Fruit fly (Drosophila melanogaster) whole organism, embryonic: ENCODE measurements around the gene HP1c.
A peak's percentile ranks its signal among the peaks of the same experiment; 100 is the strongest.

Experiments used
- BEAF-32 ChIP-seq: fragments of 200-800 bp; sonication (Bioruptor generic); optimal IDR thresholded peaks from 3 replicates; lab custom pipeline; 2017; ENCODE audit warnings: missing biosample characterization, missing genetic modification characterization, mild to moderate bottlenecking, moderate library complexity, missing genetic modification reagents
- CG13287 ChIP-seq: fragments of 200-800 bp; sonication (Bioruptor generic); IDR thresholded peaks from 2 replicates; pipeline ENCODE4 v1.3.6; 2022; ENCODE audit warnings: missing biosample characterization, missing genetic modification characterization; ENCODE audit not compliant: partially characterized antibody
- CG13624 ChIP-seq: fragments of 200-800 bp; sonication (Bioruptor generic); optimal IDR thresholded peaks from 2 replicates; lab custom pipeline; 2016; ENCODE audit warnings: missing biosample characterization, missing genetic modification characterization
- CG14710 ChIP-seq: fragments of 200-800 bp; sonication (Bioruptor generic); optimal IDR thresholded peaks from 3 replicates; lab custom pipeline; 2019; ENCODE audit warnings: missing biosample characterization, mild to moderate bottlenecking, missing genetic modification characterization, moderate library complexity
- CG16815 ChIP-seq: fragments of 200-800 bp; sonication (Bioruptor generic); optimal IDR thresholded peaks from 3 replicates; lab custom pipeline; 2017; ENCODE audit warnings: missing biosample characterization, mild to moderate bottlenecking, missing genetic modification characterization
- CG17385 ChIP-seq: fragments of 200-800 bp; sonication (Bioruptor generic); optimal IDR thresholded peaks from 3 replicates; lab custom pipeline; 2018; ENCODE audit warnings: missing biosample characterization, mild to moderate bottlenecking, missing genetic modification characterization
- CG17829 ChIP-seq: fragments of 200-800 bp; optimal IDR thresholded peaks from 2 replicates; lab custom pipeline; 2019; ENCODE audit warnings: missing biosample characterization, mild to moderate bottlenecking, missing genetic modification characterization, moderate library complexity
- CG18262 ChIP-seq: fragments of 200-800 bp; optimal IDR thresholded peaks from 3 replicates; lab custom pipeline; 2019; ENCODE audit warnings: missing biosample characterization, mild to moderate bottlenecking, missing genetic modification characterization, moderate library complexity
- CG4328 ChIP-seq: fragments of 200-800 bp; sonication (Bioruptor generic); optimal IDR thresholded peaks from 3 replicates; lab custom pipeline; 2017; ENCODE audit warnings: missing biosample characterization, missing genetic modification reagents, missing genetic modification characterization
- CG5180 ChIP-seq: fragments of 200-800 bp; sonication (Bioruptor generic); optimal IDR thresholded peaks from 3 replicates; lab custom pipeline; 2017; ENCODE audit warnings: missing biosample characterization, missing genetic modification characterization, mild to moderate bottlenecking, moderate library complexity, missing genetic modification reagents
- CG5953 ChIP-seq: fragments of 200-800 bp; sonication (Bioruptor generic); IDR thresholded peaks from 2 replicates; pipeline ENCODE4 v1.3.6; 2022; ENCODE audit warnings: missing biosample characterization, missing genetic modification characterization
- CG6683 ChIP-seq: fragments of 200-800 bp; sonication (Bioruptor generic); optimal IDR thresholded peaks from 2 replicates; lab custom pipeline; 2017; ENCODE audit warnings: missing biosample characterization, mild to moderate bottlenecking, missing genetic modification characterization, missing genetic modification reagents
- CG9797 ChIP-seq: fragments of 200-800 bp; sonication (Bioruptor generic); optimal IDR thresholded peaks from 3 replicates; lab custom pipeline; 2018; ENCODE audit warnings: missing biosample characterization, mild to moderate bottlenecking, missing genetic modification characterization
- D19B ChIP-seq: fragments of 200-800 bp; sonication (Bioruptor generic); optimal IDR thresholded peaks from 2 replicates; lab custom pipeline; 2017; ENCODE audit warnings: missing biosample characterization, mild to moderate bottlenecking, missing genetic modification characterization
- Dfd ChIP-seq, 2 experiments: fragments of >200 bp; optimal IDR thresholded peaks; 2 replicates each; lab custom pipeline; 2017; ENCODE audit warnings: missing biosample characterization in 2 of 2, missing genetic modification characterization in 2 of 2
- Doc2 ChIP-seq: fragments of 200-800 bp; sonication (Bioruptor generic); IDR thresholded peaks from 2 replicates; pipeline ENCODE4 v1.3.6; 2022; ENCODE audit warnings: missing biosample characterization, missing genetic modification characterization
- HLHmδ ChIP-seq: fragments of 200-800 bp; sonication (Bioruptor generic); optimal IDR thresholded peaks from 2 replicates; lab custom pipeline; 2018; ENCODE audit warnings: missing biosample characterization, mild to moderate bottlenecking, missing genetic modification characterization, moderate library complexity
- Hmx ChIP-seq: fragments of 200-800 bp; sonication (Bioruptor generic); optimal IDR thresholded peaks from 2 replicates; lab custom pipeline; 2016; ENCODE audit warnings: missing biosample characterization, missing genetic modification characterization
- Hsf ChIP-seq: fragments of 200-800 bp; sonication (Bioruptor generic); optimal IDR thresholded peaks from 3 replicates; lab custom pipeline; 2016; ENCODE audit warnings: missing biosample characterization, missing genetic modification characterization
- Max ChIP-seq: fragments of 200-800 bp; sonication (Bioruptor generic); optimal IDR thresholded peaks from 2 replicates; lab custom pipeline; 2016; ENCODE audit warnings: missing biosample characterization, mild to moderate bottlenecking, missing genetic modification characterization
- Med ChIP-seq: fragments of 200-800 bp; sonication (Bioruptor generic); peaks from one replicate; lab custom pipeline; 2016; ENCODE audit warnings: missing biosample characterization, missing genetic modification characterization, mild to moderate bottlenecking, inconsistent platforms, moderate library complexity
- Sry-δ ChIP-seq: fragments of 200-800 bp; sonication (Bioruptor generic); optimal IDR thresholded peaks from 2 replicates; lab custom pipeline; 2016; ENCODE audit warnings: missing biosample characterization, missing genetic modification characterization
- bbx ChIP-seq: fragments of 200-800 bp; sonication (Bioruptor generic); IDR thresholded peaks from 2 replicates; pipeline ENCODE4 v1.3.6; 2022; ENCODE audit warnings: missing biosample characterization, missing genetic modification characterization; ENCODE audit not compliant: partially characterized antibody
- chif ChIP-seq, 2 experiments: fragments of 200-800 bp; sonication (Bioruptor generic); optimal IDR thresholded peaks; 3 replicates each; lab custom pipeline; 2016; ENCODE audit warnings: missing biosample characterization in 2 of 2, missing genetic modification characterization in 2 of 2
- chm ChIP-seq: fragments of 200-800 bp; sonication (Bioruptor generic); IDR thresholded peaks from 2 replicates; pipeline ENCODE4 v1.3.6; 2022; ENCODE audit warnings: missing biosample characterization, missing genetic modification characterization
- crc ChIP-seq: fragments of 200-800 bp; sonication (Bioruptor generic); optimal IDR thresholded peaks from 2 replicates; lab custom pipeline; 2016; ENCODE audit warnings: missing biosample characterization, missing genetic modification characterization
- croc ChIP-seq: fragments of 200-800 bp; sonication (Bioruptor generic); conservative IDR thresholded peaks from 3 replicates; pipeline ENCODE4 v1.3.6; 2022; ENCODE audit warnings: missing biosample characterization, missing genetic modification characterization
- crp ChIP-seq, 2 experiments: fragments of 200-800 bp; sonication (Bioruptor generic); optimal IDR thresholded peaks; 2 replicates in 1 of 2; 3 replicates in 1 of 2; lab custom pipeline; 2017; ENCODE audit warnings: missing biosample characterization in 2 of 2, missing genetic modification characterization in 2 of 2, mild to moderate bottlenecking in 1 of 2, moderate library complexity in 1 of 2
- dmrt11E ChIP-seq: fragments of 200-800 bp; sonication (Bioruptor generic); optimal IDR thresholded peaks from 3 replicates; lab custom pipeline; 2018; ENCODE audit warnings: missing biosample characterization, mild to moderate bottlenecking, missing genetic modification characterization, moderate library complexity
- emc ChIP-seq: fragments of 200-800 bp; sonication (Bioruptor generic); optimal IDR thresholded peaks from 2 replicates; lab custom pipeline; 2016; ENCODE audit warnings: missing biosample characterization, missing genetic modification characterization
- exex ChIP-seq: fragments of 200-800 bp; sonication (Bioruptor generic); optimal IDR thresholded peaks from 4 replicates; lab custom pipeline; 2018; ENCODE audit warnings: missing biosample characterization, mild to moderate bottlenecking, missing genetic modification characterization, moderate library complexity
- gce ChIP-seq: fragments of 200-800 bp; sonication (Bioruptor generic); IDR thresholded peaks from 3 replicates; pipeline ENCODE4 v1.3.6; 2022; ENCODE audit warnings: missing biosample characterization, missing genetic modification characterization
- gro ChIP-seq: fragments of 200-800 bp; sonication (Bioruptor generic); optimal IDR thresholded peaks from 2 replicates; lab custom pipeline; 2016; ENCODE audit warnings: missing biosample characterization, missing genetic modification characterization
- jumu ChIP-seq: fragments of 200-800 bp; sonication (Bioruptor generic); optimal IDR thresholded peaks from 3 replicates; lab custom pipeline; 2016; ENCODE audit warnings: missing biosample characterization, missing genetic modification characterization
- kah ChIP-seq: fragments of 200-800 bp; sonication (Bioruptor generic); optimal IDR thresholded peaks from 2 replicates; lab custom pipeline; 2018; ENCODE audit warnings: missing biosample characterization, mild to moderate bottlenecking, missing genetic modification characterization
- lov ChIP-seq, 2 experiments: fragments of 200-800 bp in 1 of 2; fragments of >200 bp in 1 of 2; sonication (Bioruptor generic) in 1 of 2; IDR thresholded peaks in 1 of 2; optimal IDR thresholded peaks in 1 of 2; 2 replicates in 1 of 2; 3 replicates in 1 of 2; pipeline versions ENCODE4 v1.3.6 to Lab custom; 2017 to 2022; ENCODE audit warnings: missing biosample characterization in 1 of 2, missing genetic modification characterization in 1 of 2
- nau ChIP-seq: fragments of 200-800 bp; sonication (Bioruptor generic); optimal IDR thresholded peaks from 3 replicates; lab custom pipeline; 2017; ENCODE audit warnings: missing biosample characterization, mild to moderate bottlenecking, missing genetic modification characterization, missing genetic modification reagents
- nerfin-1 ChIP-seq: fragments of 200-800 bp; sonication (Bioruptor generic); optimal IDR thresholded peaks from 3 replicates; lab custom pipeline; 2019; ENCODE audit warnings: missing biosample characterization, mild to moderate bottlenecking, missing genetic modification characterization, moderate library complexity
- nom ChIP-seq: fragments of 200-800 bp; sonication (Bioruptor generic); optimal IDR thresholded peaks from 2 replicates; lab custom pipeline; 2017; ENCODE audit warnings: missing biosample characterization, missing genetic modification characterization, mild to moderate bottlenecking, moderate library complexity, missing genetic modification reagents
- pb ChIP-seq: fragments of 200-800 bp; sonication (Bioruptor generic); optimal IDR thresholded peaks from 3 replicates; lab custom pipeline; 2016; ENCODE audit warnings: missing biosample characterization, missing genetic modification characterization
- phol ChIP-seq: fragments of 200-800 bp; sonication (Bioruptor generic); optimal IDR thresholded peaks from 3 replicates; lab custom pipeline; 2018; ENCODE audit warnings: missing biosample characterization, mild to moderate bottlenecking, missing genetic modification characterization, moderate library complexity
- psq ChIP-seq: fragments of 200-800 bp; sonication (Bioruptor generic); optimal IDR thresholded peaks from 2 replicates; lab custom pipeline; 2017; ENCODE audit warnings: missing biosample characterization, missing genetic modification characterization
- row ChIP-seq: fragments of 200-800 bp; sonication (Bioruptor generic); IDR thresholded peaks from 3 replicates; pipeline ENCODE4 v1.3.6; 2022; ENCODE audit warnings: missing biosample characterization, missing genetic modification characterization
- shn ChIP-seq: fragments of 200-800 bp; sonication (Bioruptor generic); optimal IDR thresholded peaks from 3 replicates; lab custom pipeline; 2016; ENCODE audit warnings: missing biosample characterization, missing genetic modification characterization
- sisA ChIP-seq: fragments of 200-800 bp; sonication (Bioruptor generic); IDR thresholded peaks from 2 replicates; pipeline ENCODE4 v1.3.6; 2022; ENCODE audit warnings: missing biosample characterization, missing genetic modification characterization
- vnd ChIP-seq: fragments of 200-800 bp; sonication (Bioruptor generic); IDR thresholded peaks from 3 replicates; pipeline ENCODE4 v1.3.6; 2022; ENCODE audit warnings: missing biosample characterization, missing genetic modification characterization; ENCODE audit not compliant: partially characterized antibody

HP1c gene

dm6 chr3R:22747423-22748090 is 2.1 kb downstream of the HP1c start, which contains the start of gene CG17141 (continued):
- TF ChIP-seq crp (GFP tag; optimal IDR thresholded peaks at IDR 0.05; lab: Kevin White, UChicago) (peak; percentile 71 to 96), Max (no peak), BEAF-32 (GFP tag; lab: Kevin White, UChicago) (peak; percentile 39), dmrt11E (no peak), CG9797 (peak; percentile 52), CG13287 (GFP tag; lab: Robert Waterston, UW) (peak; percentile 60), CG18262 (tag; lab: Kevin White, UChicago) (no peak), nau (GFP tag; lab: Kevin White, UChicago) (no peak), CG17829 (tag; lab: Kevin White, UChicago) (peak; percentile 6), sisA (GFP tag; lab: Robert Waterston, UW) (no peak), exex (tag; lab: Kevin White, UChicago) (no peak), chif (GFP tag; optimal IDR thresholded peaks at IDR 0.05; lab: Kevin White, UChicago) (no peak), bbx (GFP tag; lab: Robert Waterston, UW) (0 out of 2 replicates have a peak, but pooled peaks have one; percentile 28), emc (GFP tag; lab: Kevin White, UChicago) (no peak), CG4328 (GFP tag; lab: Kevin White, UChicago) (no peak), gce (no peak), nerfin-1 (no peak), CG14710 (tag; lab: Kevin White, UChicago) (peak; percentile 100), HLHmδ (GFP tag; lab: Kevin White, UChicago) (peak; percentile 70), phol (tag; lab: Kevin White, UChicago) (peak; percentile 32), CG13624 (GFP tag; lab: Kevin White, UChicago) (no peak), vnd (no peak), Sry-δ (GFP tag; lab: Kevin White, UChicago) (peak; percentile 23), croc (no peak)

- TF ChIP-seq CG6683, result no peak
- no peak for TF ChIP-seq nom
- TF ChIP-seq Hsf (GFP tag; lab: Kevin White, UChicago), result no peak
- no peak for TF ChIP-seq shn
- TF ChIP-seq Med, result peak; percentile 3
- no peak for TF ChIP-seq gro (GFP tag; lab: Kevin White, UChicago)
Measured at dm6 chr3R:22748956-22749355, 3.5 kb downstream of the HP1c start, which contains the start of gene CG31139. Gene CG31139 (minus strand): TSS chr3R:22749056.

dm6 chr3R:22750039-22750438 is 4.6 kb downstream of the HP1c start:
- TF ChIP-seq kah (GFP tag; lab: Kevin White, UChicago), result peak; percentile 98
- TF ChIP-seq chm (GFP tag; lab: Robert Waterston, UW), result 0 out of 2 replicates have a peak, but pooled peaks have one; percentile 10
- no peak for TF ChIP-seq Hmx (GFP tag; lab: Kevin White, UChicago)
- TF ChIP-seq crc (GFP tag; lab: Kevin White, UChicago), result no peak

- TF ChIP-seq psq (GFP tag; lab: Kevin White, UChicago), result peak; percentile 64
- TF ChIP-seq lov (optimal IDR thresholded peaks at IDR 0.05; lab: Kevin White, UChicago), result no peak
- peak; percentile 84; the same call in 2 of the 3 replicates for TF ChIP-seq lov (GFP tag; IDR thresholded peaks at IDR 0.05; lab: Robert Waterston, UW)
- TF ChIP-seq D19B (GFP tag; lab: Kevin White, UChicago), result peak; percentile 58
- peak; percentile 80 for TF ChIP-seq pb (GFP tag; lab: Kevin White, UChicago)
- peak; percentile 94 for TF ChIP-seq jumu (GFP tag; lab: Kevin White, UChicago)
- peak; percentile 97 for TF ChIP-seq row (GFP tag; lab: Robert Waterston, UW)
- no peak for TF ChIP-seq Doc2 (GFP tag; lab: Robert Waterston, UW)
- peak; percentile 71 for TF ChIP-seq CG17385 (GFP tag; lab: Kevin White, UChicago)
- TF ChIP-seq Dfd (GFP tag; optimal IDR thresholded peaks at IDR 0.05; lab: Kevin White, UChicago), result no peak
- TF ChIP-seq CG5953 (GFP tag; lab: Robert Waterston, UW), result peak; percentile 77
- TF ChIP-seq CG16815, result peak; percentile 79
- no peak for TF ChIP-seq CG5180 (GFP tag; lab: Kevin White, UChicago)
Measured at dm6 chr3R:22750534-22750947, 5.1 kb downstream of the HP1c start, which contains the start of the genes rumi, CG7029 and Usp12-46. Gene rumi (minus strand): TSS chr3R:22750597. Gene CG7029 (plus strand): TSS chr3R:22750901. Gene Usp12-46 (plus strand): TSS chr3R:22750901.
